Worm (Caenorhabditis elegans) whole organism, midembryonic: ENCODE results near the gene T05A7.13.

Experiments
- T22C8.4 ChIP-seq: fragments of 200-800 bp; sonication (Bioruptor generic); IDR thresholded peaks from 2 replicates; pipeline ENCODE4 v1.3.6; 2022; ENCODE audit warnings: missing genetic modification characterization, missing compliant biosample characterization
- cog-1 ChIP-seq: sonication (generic microtip); optimal IDR thresholded peaks from 2 replicates; lab custom pipeline; 2016; ENCODE audit warnings: missing genetic modification characterization, missing compliant biosample characterization
- flt-1 ChIP-seq: fragments of 200-800 bp; sonication (Bioruptor generic); IDR thresholded peaks from 2 replicates; pipeline ENCODE4 v1.3.6; 2022; ENCODE audit warnings: missing genetic modification characterization, missing compliant biosample characterization
- klf-2 ChIP-seq: fragments of 200-800 bp; sonication (Bioruptor generic); conservative IDR thresholded peaks from 2 replicates; pipeline ENCODE4 v1.3.6; 2022; ENCODE audit warnings: missing genetic modification reagents, missing genetic modification characterization, missing compliant biosample characterization
- ref-1 ChIP-seq: fragments of 200-800 bp; sonication (Bioruptor generic); conservative IDR thresholded peaks from 2 replicates; pipeline ENCODE4 v1.3.6; 2022; ENCODE audit warnings: missing genetic modification reagents, missing genetic modification characterization, missing compliant biosample characterization
- tab-1 ChIP-seq: fragments of 200-800 bp; sonication (Bioruptor generic); IDR thresholded peaks from 2 replicates; pipeline ENCODE4 v1.3.6; 2022; ENCODE audit warnings: missing genetic modification characterization, missing compliant biosample characterization
- ztf-23 ChIP-seq: fragments of 200-800 bp; sonication (Bioruptor generic); IDR thresholded peaks from 2 replicates; pipeline ENCODE4 v1.3.6; 2022; ENCODE audit warnings: missing genetic modification reagents, missing genetic modification characterization, missing compliant biosample characterization

- no peak for TF ChIP-seq T22C8.4
- no peak for TF ChIP-seq cog-1 (tag; lab: Kevin White, UChicago)
- no peak for TF ChIP-seq klf-2
- no peak for TF ChIP-seq flt-1
- no peak for TF ChIP-seq ref-1
- TF ChIP-seq tab-1 = no peak
- no peak for TF ChIP-seq ztf-23
These were observed 22.3 kb downstream of the T05A7.13 start for ce11 chrII:4638891-4639290.
